Fruit fly (Drosophila melanogaster) whole organism, embryonic: ENCODE data around the gene CG13012.

ENCODE experiments used
- CG15601 ChIP-seq: fragments of 200-800 bp; sonication (Bioruptor generic); optimal IDR thresholded peaks from 3 replicates; lab custom pipeline; 2019; ENCODE audit warnings: missing biosample characterization, mild to moderate bottlenecking, missing genetic modification characterization, moderate library complexity
- CG1602 ChIP-seq: fragments of 200-800 bp; sonication (Bioruptor generic); optimal IDR thresholded peaks from 3 replicates; lab custom pipeline; 2016; ENCODE audit warnings: missing biosample characterization, missing genetic modification characterization
- CG2202 ChIP-seq: fragments of 200-800 bp; sonication (Bioruptor generic); optimal IDR thresholded peaks from 2 replicates; lab custom pipeline; 2018; ENCODE audit warnings: missing biosample characterization, mild to moderate bottlenecking, missing genetic modification characterization
- CG31365 ChIP-seq: fragments of 200-800 bp; sonication (Bioruptor generic); optimal IDR thresholded peaks from 2 replicates; lab custom pipeline; 2018; ENCODE audit warnings: missing biosample characterization, mild to moderate bottlenecking, missing genetic modification characterization
- CG3847 ChIP-seq: fragments of 200-800 bp; sonication (Bioruptor generic); IDR thresholded peaks from 2 replicates; pipeline ENCODE4 v1.3.6; 2022; ENCODE audit warnings: missing biosample characterization, missing genetic modification characterization
- danr ChIP-seq: fragments of 200-800 bp; sonication (Bioruptor generic); IDR thresholded peaks from 2 replicates; pipeline ENCODE4 v1.3.6; 2022; ENCODE audit warnings: missing biosample characterization, missing genetic modification characterization
- dm ChIP-seq: fragments of 200-800 bp; sonication (Bioruptor generic); optimal IDR thresholded peaks from 3 replicates; lab custom pipeline; 2016; ENCODE audit warnings: missing biosample characterization, missing genetic modification characterization
- ewg ChIP-seq: fragments of 200-800 bp; sonication (Bioruptor generic); optimal IDR thresholded peaks from 3 replicates; lab custom pipeline; 2017; ENCODE audit warnings: mild to moderate bottlenecking, missing biosample characterization, missing genetic modification reagents, missing genetic modification characterization
- kni ChIP-seq: fragments of 200-800 bp; sonication (Bioruptor generic); optimal IDR thresholded peaks from 3 replicates; lab custom pipeline; 2017; ENCODE audit warnings: mild to moderate bottlenecking, missing biosample characterization, missing genetic modification reagents, missing genetic modification characterization
- mld ChIP-seq: fragments of 200-800 bp; sonication (Bioruptor generic); IDR thresholded peaks from 3 replicates; pipeline ENCODE4 v1.3.6; 2022; ENCODE audit warnings: missing biosample characterization, missing genetic modification characterization; ENCODE audit not compliant: partially characterized antibody
- psq ChIP-seq: fragments of 200-800 bp; sonication (Bioruptor generic); optimal IDR thresholded peaks from 2 replicates; lab custom pipeline; 2017; ENCODE audit warnings: missing biosample characterization, missing genetic modification characterization
- vfl ChIP-seq: fragments of 200-800 bp; sonication (Bioruptor generic); optimal IDR thresholded peaks from 2 replicates; lab custom pipeline; 2016; ENCODE audit warnings: missing biosample characterization, missing genetic modification characterization

- no peak for TF ChIP-seq mld (GFP tag; lab: Robert Waterston, UW)
- TF ChIP-seq CG1602 (GFP tag; lab: Kevin White, UChicago), result no peak
- no peak for TF ChIP-seq dm (GFP tag; lab: Kevin White, UChicago)
- no peak for TF ChIP-seq ewg (GFP tag; lab: Kevin White, UChicago)
- TF ChIP-seq CG31365 (tag; lab: Kevin White, UChicago), result no peak
- no peak for TF ChIP-seq danr (GFP tag; lab: Robert Waterston, UW)
- no peak for TF ChIP-seq psq
- no peak for TF ChIP-seq CG2202
- TF ChIP-seq CG15601, result no peak
- TF ChIP-seq vfl (GFP tag; lab: Kevin White, UChicago), result no peak
- no peak for TF ChIP-seq CG3847 (GFP tag; lab: Robert Waterston, UW)
- TF ChIP-seq kni (GFP tag; lab: Kevin White, UChicago), result no peak
Measured at dm6 chrX:16711003-16711402, 34.5 kb upstream of the CG13012 start, which contains the start of gene CG13008.
